Worm (Caenorhabditis elegans): ENCODE measurements around the gene mltn-10.

mltn-10 gene

DNA sequence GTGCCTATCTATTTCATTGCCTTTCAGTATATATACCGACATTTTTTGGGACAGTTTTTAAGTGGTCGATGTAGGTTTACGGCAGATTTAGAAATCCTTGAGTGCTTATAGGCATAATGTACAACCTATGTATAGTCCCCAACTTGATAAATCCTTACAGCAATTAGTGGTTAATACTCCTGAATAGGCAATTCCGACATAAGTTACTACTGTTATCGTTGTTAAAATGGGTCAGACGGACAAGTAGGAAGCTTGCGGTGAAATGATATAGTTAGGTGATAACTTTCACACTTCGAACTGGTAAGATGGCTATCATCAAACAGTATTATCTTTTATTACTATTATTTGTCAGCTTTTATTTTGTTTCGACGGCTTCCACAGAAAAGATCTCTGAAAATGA, at the start of gene mltn-10:
Gene mltn-10, plus strand, starts transcription at position 301 of the 400 bp plus-strand sequence.
- no peak for TF ChIP-seq fkh-10 (GFP tag; optimal IDR thresholded peaks at IDR 0.05)
- no peak for TF ChIP-seq lin-39 (tag; optimal IDR thresholded peaks at IDR 0.05)
- no peak for TF ChIP-seq nhr-23 (tag; optimal IDR thresholded peaks at IDR 0.05)
- no peak for TF ChIP-seq zag-1 (tag; optimal IDR thresholded peaks at IDR 0.05)
- TF ChIP-seq fkh-2 (tag; optimal IDR thresholded peaks at IDR 0.05), result no peak
- TF ChIP-seq skn-1 (tag; optimal IDR thresholded peaks at IDR 0.05), result no peak
- no peak for TF ChIP-seq nhr-12 (tag; optimal IDR thresholded peaks at IDR 0.05)
- TF ChIP-seq eor-1 (tag; optimal IDR thresholded peaks at IDR 0.05), result no peak
- no peak for TF ChIP-seq jun-1 (tag; optimal IDR thresholded peaks at IDR 0.05)
- TF ChIP-seq ceh-9 (tag; optimal IDR thresholded peaks at IDR 0.05), result no peak
- TF ChIP-seq ztf-11 (tag; optimal IDR thresholded peaks at IDR 0.05), result no peak
- no peak for TF ChIP-seq fos-1 (tag; optimal IDR thresholded peaks at IDR 0.05)
- no peak for TF ChIP-seq elt-2 (tag; optimal IDR thresholded peaks at IDR 0.05)
- no peak for TF ChIP-seq daf-12 (tag; optimal IDR thresholded peaks at IDR 0.05)

DNA sequence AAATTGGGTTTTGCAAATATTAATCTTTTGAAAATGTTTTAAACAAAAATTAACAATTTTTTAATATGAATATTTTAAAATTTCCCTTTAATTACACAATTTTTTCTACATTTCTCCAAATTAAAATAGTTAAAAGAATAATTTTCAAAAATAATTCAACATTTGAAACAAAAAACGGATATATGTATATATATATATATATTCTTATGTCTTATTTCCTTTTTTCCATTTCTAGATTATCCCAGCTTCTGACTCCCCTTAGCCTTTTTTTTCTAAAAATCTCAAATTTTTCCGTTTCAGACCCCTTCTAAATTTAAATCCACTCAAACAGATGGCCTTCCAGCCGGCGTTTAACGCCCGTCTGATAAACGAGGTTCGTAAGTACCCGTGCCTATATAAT, 49.5 kb upstream of the mltn-10 start, which contains the start of gene madf-5:
Gene madf-5, plus strand, starts transcription at position 301 of the 400 bp plus-strand sequence.
- no peak for TF ChIP-seq sea-2 (GFP tag; optimal IDR thresholded peaks at IDR 0.05)
- no peak for TF ChIP-seq jun-1 (tag; optimal IDR thresholded peaks at IDR 0.05)
- TF ChIP-seq unc-62 (GFP tag; optimal IDR thresholded peaks at IDR 0.05), result no peak
- no peak for TF ChIP-seq ceh-9 (tag; optimal IDR thresholded peaks at IDR 0.05)
- no peak for TF ChIP-seq nhr-43 (tag; optimal IDR thresholded peaks at IDR 0.05; ENCODE audit: poor library complexity, severe bottlenecking)
- no peak for TF ChIP-seq nhr-237 (tag; optimal IDR thresholded peaks at IDR 0.05)
- no peak for TF ChIP-seq lin-39 (tag; optimal IDR thresholded peaks at IDR 0.05)
- TF ChIP-seq elt-2 (tag; optimal IDR thresholded peaks at IDR 0.05), result no peak
- TF ChIP-seq egl-27 (tag; optimal IDR thresholded peaks at IDR 0.05), result no peak
- TF ChIP-seq pqm-1 (tag; optimal IDR thresholded peaks at IDR 0.05), result no peak
- no peak for TF ChIP-seq nhr-12 (tag; optimal IDR thresholded peaks at IDR 0.05)

DNA sequence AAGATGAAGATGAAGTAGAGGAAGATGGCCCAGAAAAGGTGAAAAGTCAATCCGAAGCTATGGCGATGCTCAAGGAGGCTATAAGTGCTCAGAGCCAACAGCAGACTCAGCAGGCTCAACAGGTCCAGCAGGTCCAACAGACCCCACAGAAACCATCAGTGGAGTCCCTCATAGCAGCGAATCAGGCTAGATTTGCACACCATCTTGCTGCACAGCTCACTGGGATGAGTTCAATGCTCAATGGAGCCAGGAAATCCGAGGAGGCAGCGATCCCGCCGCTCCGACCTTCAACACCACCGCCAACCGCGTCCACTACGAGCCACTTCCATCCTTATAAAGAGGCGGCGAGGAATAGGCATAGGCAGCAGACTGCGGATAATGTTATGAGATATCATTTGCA, 48.1 kb upstream of the mltn-10 start:
- TF ChIP-seq lin-15B (tag; optimal IDR thresholded peaks at IDR 0.05) (no peak), mml-1 (tag; optimal IDR thresholded peaks at IDR 0.05) (no peak)

DNA sequence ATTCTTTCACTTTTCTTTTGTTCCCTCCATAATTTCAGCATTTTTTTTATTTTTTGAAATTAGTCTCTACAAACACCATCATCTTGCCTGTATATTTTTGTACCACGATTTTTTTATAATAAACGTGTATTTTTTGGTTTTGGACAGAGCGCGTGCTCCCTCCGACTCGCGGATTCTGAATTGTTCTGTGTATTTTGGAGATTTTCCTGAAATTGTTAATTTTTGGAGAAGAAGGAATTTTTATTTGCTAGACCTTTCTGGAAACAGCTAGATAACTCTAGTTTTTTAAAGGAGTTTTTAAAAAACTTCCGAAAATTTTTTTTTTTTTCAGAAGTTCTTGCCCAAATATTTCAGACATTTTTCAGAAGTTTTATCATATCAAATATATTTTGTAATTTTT, 46.4 kb upstream of the mltn-10 start, which contains the start of gene C01G12.13:
Gene C01G12.13, plus strand, starts transcription at position 301 of the 400 bp plus-strand sequence.
- TF ChIP-seq daf-12 (tag; optimal IDR thresholded peaks at IDR 0.05), result no peak
- TF ChIP-seq ztf-11 (tag; optimal IDR thresholded peaks at IDR 0.05), result no peak
- no peak for TF ChIP-seq nfya-1 (tag; optimal IDR thresholded peaks at IDR 0.05; ENCODE audit: insufficient read depth)
- no peak for TF ChIP-seq lin-39 (tag; optimal IDR thresholded peaks at IDR 0.05)

DNA sequence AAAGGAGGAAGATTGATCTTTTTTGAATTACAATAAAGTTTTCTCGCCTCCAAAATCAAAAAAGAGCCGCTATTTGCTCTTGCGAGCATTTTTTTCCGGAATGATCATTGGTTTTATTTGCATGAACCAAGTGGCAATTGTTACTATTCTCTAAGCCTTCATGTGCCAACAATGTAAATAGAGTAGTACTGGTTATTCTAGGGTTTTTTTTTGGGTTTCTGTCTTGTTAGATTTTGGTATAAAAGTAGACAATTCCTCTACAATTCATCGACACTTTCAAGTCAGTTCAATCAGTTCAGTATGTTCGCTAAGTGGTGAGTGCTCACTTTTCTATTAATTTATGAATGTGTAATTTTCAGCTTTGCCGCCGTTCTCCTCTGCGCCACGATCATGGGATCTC, 44.8 kb upstream of the mltn-10 start, which contains the start of gene nspb-7:
Gene nspb-7, plus strand, starts transcription at position 301 of the 400 bp plus-strand sequence.
- no peak for TF ChIP-seq nhr-23 (tag; optimal IDR thresholded peaks at IDR 0.05)
- TF ChIP-seq pqm-1 (tag; optimal IDR thresholded peaks at IDR 0.05), result no peak
- TF ChIP-seq sea-2 (GFP tag; optimal IDR thresholded peaks at IDR 0.05), result no peak
- TF ChIP-seq zag-1 (tag; optimal IDR thresholded peaks at IDR 0.05), result no peak
- no peak for TF ChIP-seq lsy-12 (tag; optimal IDR thresholded peaks at IDR 0.05)
- no peak for TF ChIP-seq unc-39 (tag; optimal IDR thresholded peaks at IDR 0.05)
- no peak for TF ChIP-seq nhr-77 (tag; optimal IDR thresholded peaks at IDR 0.05)
- TF ChIP-seq eor-1 (tag; optimal IDR thresholded peaks at IDR 0.05), result no peak
- no peak for TF ChIP-seq egl-5 (tag; optimal IDR thresholded peaks at IDR 0.05)
- TF ChIP-seq ceh-16 (tag; optimal IDR thresholded peaks at IDR 0.05), result no peak
- TF ChIP-seq ZK546.5 (tag; optimal IDR thresholded peaks at IDR 0.05), result no peak
- no peak for TF ChIP-seq hmg-11 (tag; optimal IDR thresholded peaks at IDR 0.05)
- no peak for TF ChIP-seq unc-62 (GFP tag; optimal IDR thresholded peaks at IDR 0.05)
- no peak for TF ChIP-seq nhr-11 (tag; optimal IDR thresholded peaks at IDR 0.05)
- no peak for TF ChIP-seq snpc-4 (tag; optimal IDR thresholded peaks at IDR 0.05)
- TF ChIP-seq mml-1 (tag; optimal IDR thresholded peaks at IDR 0.05), result no peak
- TF ChIP-seq nhr-76 (tag; optimal IDR thresholded peaks at IDR 0.05), result no peak
- no peak for TF ChIP-seq elt-3 (tag; optimal IDR thresholded peaks at IDR 0.05)
- TF ChIP-seq nhr-237 (tag; optimal IDR thresholded peaks at IDR 0.05), result no peak
- no peak for TF ChIP-seq ceh-82 (tag; optimal IDR thresholded peaks at IDR 0.05)

All from whole organism, L3 larva.